Worm (Caenorhabditis elegans) whole organism, L2 larva: ENCODE measurements around the gene F19D8.2.
A peak's percentile ranks its signal among the peaks of the same experiment; 100 is the strongest.

Experiments used
- C34F6.9 ChIP-seq: fragments of 150-350 bp; optimal IDR thresholded peaks from 2 replicates; lab custom pipeline; 2014; ENCODE audit warnings: missing biosample characterization, missing genetic modification characterization
- F13H6.1 ChIP-seq: sonication (generic microtip); optimal IDR thresholded peaks from 2 replicates; lab custom pipeline; 2016; ENCODE audit warnings: missing genetic modification characterization, missing compliant biosample characterization
- Y55F3AM.14 ChIP-seq: fragments of 200-800 bp; sonication (Bioruptor generic); optimal IDR thresholded peaks from 2 replicates; lab custom pipeline; 2018; ENCODE audit warnings: mild to moderate bottlenecking, missing genetic modification characterization, missing compliant biosample characterization
- alr-1 ChIP-seq: fragments of 150-350 bp; optimal IDR thresholded peaks from 2 replicates; lab custom pipeline; 2014; ENCODE audit warnings: missing biosample characterization, missing genetic modification characterization
- aly-2 ChIP-seq: fragments of 150-350 bp; optimal IDR thresholded peaks from 2 replicates; lab custom pipeline; 2014; ENCODE audit warnings: missing biosample characterization, missing genetic modification characterization
- ama-1 ChIP-seq: fragments of 150-350 bp; optimal IDR thresholded peaks from 2 replicates; lab custom pipeline; 2018; ENCODE audit warnings: inconsistent platforms
- blmp-1 ChIP-seq: sonication (generic microtip); optimal IDR thresholded peaks from 2 replicates; lab custom pipeline; 2017; ENCODE audit warnings: missing genetic modification characterization, mild to moderate bottlenecking, missing compliant biosample characterization, antibody characterized with exemption, moderate library complexity; ENCODE audit not compliant: insufficient read depth
- ceh-16 ChIP-seq: fragments of 150-350 bp; optimal IDR thresholded peaks from 2 replicates; lab custom pipeline; 2014; ENCODE audit warnings: missing biosample characterization, missing genetic modification characterization
- crh-2 ChIP-seq: sonication (generic microtip); optimal IDR thresholded peaks from 2 replicates; lab custom pipeline; 2017; ENCODE audit warnings: missing biosample characterization, missing genetic modification characterization
- egl-27 ChIP-seq: sonication (generic microtip); optimal IDR thresholded peaks from 3 replicates; lab custom pipeline; 2017; ENCODE audit warnings: missing biosample characterization, missing genetic modification reagents, missing genetic modification characterization
- elt-1 ChIP-seq: fragments of 150-350 bp; optimal IDR thresholded peaks from 2 replicates; lab custom pipeline; 2014; ENCODE audit warnings: missing biosample characterization, missing genetic modification characterization
- elt-3 ChIP-seq: sonication (generic microtip); optimal IDR thresholded peaks from 2 replicates; lab custom pipeline; 2017; ENCODE audit warnings: missing biosample characterization, missing genetic modification characterization
- fos-1 ChIP-seq: fragments of 150-350 bp; optimal IDR thresholded peaks from 2 replicates; lab custom pipeline; 2014; ENCODE audit warnings: missing biosample characterization, missing genetic modification characterization
- gmeb-1 ChIP-seq: fragments of 150-350 bp; optimal IDR thresholded peaks from 2 replicates; lab custom pipeline; 2014; ENCODE audit warnings: missing biosample characterization, missing genetic modification characterization
- lin-11 ChIP-seq: fragments of 150-350 bp; sonication (generic microtip); optimal IDR thresholded peaks from 2 replicates; lab custom pipeline; 2014; ENCODE audit warnings: missing biosample characterization, missing genetic modification characterization, inconsistent platforms, mixed read lengths
- lin-13 ChIP-seq: fragments of 150-350 bp; optimal IDR thresholded peaks from 2 replicates; lab custom pipeline; 2014; ENCODE audit warnings: missing biosample characterization, missing genetic modification reagents, missing genetic modification characterization
- lin-39 ChIP-seq: fragments of 150-350 bp; optimal IDR thresholded peaks from 2 replicates; lab custom pipeline; 2014; ENCODE audit warnings: missing biosample characterization, missing genetic modification reagents, missing genetic modification characterization
- mab-5 ChIP-seq: fragments of 150-350 bp; optimal IDR thresholded peaks from 2 replicates; lab custom pipeline; 2014; ENCODE audit warnings: missing biosample characterization, missing genetic modification characterization
- mbf-1 ChIP-seq: sonication (generic microtip); optimal IDR thresholded peaks from 2 replicates; lab custom pipeline; 2017; ENCODE audit warnings: missing biosample characterization, missing genetic modification characterization
- nhr-10 ChIP-seq: sonication (generic microtip); optimal IDR thresholded peaks from 2 replicates; lab custom pipeline; 2017; ENCODE audit warnings: missing biosample characterization, missing genetic modification characterization
- nhr-129 ChIP-seq: fragments of 150-350 bp; optimal IDR thresholded peaks from 2 replicates; lab custom pipeline; 2014; ENCODE audit warnings: missing biosample characterization, missing genetic modification characterization
- nhr-21 ChIP-seq: fragments of 150-350 bp; optimal IDR thresholded peaks from 2 replicates; lab custom pipeline; 2014; ENCODE audit warnings: missing biosample characterization, missing genetic modification characterization
- nhr-23 ChIP-seq: fragments of 150-350 bp; optimal IDR thresholded peaks from 2 replicates; lab custom pipeline; 2014; ENCODE audit warnings: missing biosample characterization, missing genetic modification reagents, missing genetic modification characterization
- nhr-6 ChIP-seq: fragments of 150-350 bp; optimal IDR thresholded peaks from 2 replicates; lab custom pipeline; 2014; ENCODE audit warnings: missing biosample characterization, missing genetic modification characterization
- peb-1 ChIP-seq: fragments of 150-350 bp; optimal IDR thresholded peaks from 2 replicates; lab custom pipeline; 2014; ENCODE audit warnings: missing biosample characterization, missing genetic modification characterization
- sem-4 ChIP-seq: fragments of 150-350 bp; optimal IDR thresholded peaks from 2 replicates; lab custom pipeline; 2014; ENCODE audit warnings: missing biosample characterization, missing genetic modification reagents, missing genetic modification characterization
- skn-1 ChIP-seq: sonication (generic microtip); optimal IDR thresholded peaks from 2 replicates; lab custom pipeline; 2017; ENCODE audit warnings: missing biosample characterization, missing genetic modification characterization
- sma-9 ChIP-seq, 2 experiments: fragments of 150-350 bp in 1 of 2; sonication (generic microtip) in 1 of 2; optimal IDR thresholded peaks; 2 replicates each; lab custom pipeline; 2014 to 2016; ENCODE audit warnings: missing genetic modification characterization in 2 of 2, mild to moderate bottlenecking in 1 of 2, missing biosample characterization in 1 of 2, missing compliant biosample characterization in 1 of 2, missing genetic modification reagents in 1 of 2, moderate library complexity in 1 of 2
- snpc-4 ChIP-seq: fragments of 150-350 bp; optimal IDR thresholded peaks from 2 replicates; lab custom pipeline; 2014; ENCODE audit warnings: missing biosample characterization, missing genetic modification characterization
- unc-39 ChIP-seq: fragments of 150-350 bp; optimal IDR thresholded peaks from 2 replicates; lab custom pipeline; 2014; ENCODE audit warnings: missing biosample characterization, missing genetic modification characterization
- unc-55 ChIP-seq: fragments of 150-350 bp; sonication (generic microtip); optimal IDR thresholded peaks from 3 replicates; lab custom pipeline; 2014; ENCODE audit warnings: missing biosample characterization, missing genetic modification reagents, missing genetic modification characterization
- zag-1 ChIP-seq: fragments of 150-350 bp; optimal IDR thresholded peaks from 2 replicates; lab custom pipeline; 2014; ENCODE audit warnings: missing biosample characterization, missing genetic modification characterization
- ztf-1 ChIP-seq: fragments of 200-800 bp; sonication (Bioruptor generic); conservative IDR thresholded peaks from 2 replicates; pipeline ENCODE4 v1.3.6; 2022; ENCODE audit warnings: missing genetic modification characterization, missing compliant biosample characterization
- ztf-4 ChIP-seq: fragments of 150-350 bp; optimal IDR thresholded peaks from 2 replicates; lab custom pipeline; 2014; ENCODE audit warnings: missing biosample characterization, missing genetic modification characterization

Gene F19D8.2

DNA sequence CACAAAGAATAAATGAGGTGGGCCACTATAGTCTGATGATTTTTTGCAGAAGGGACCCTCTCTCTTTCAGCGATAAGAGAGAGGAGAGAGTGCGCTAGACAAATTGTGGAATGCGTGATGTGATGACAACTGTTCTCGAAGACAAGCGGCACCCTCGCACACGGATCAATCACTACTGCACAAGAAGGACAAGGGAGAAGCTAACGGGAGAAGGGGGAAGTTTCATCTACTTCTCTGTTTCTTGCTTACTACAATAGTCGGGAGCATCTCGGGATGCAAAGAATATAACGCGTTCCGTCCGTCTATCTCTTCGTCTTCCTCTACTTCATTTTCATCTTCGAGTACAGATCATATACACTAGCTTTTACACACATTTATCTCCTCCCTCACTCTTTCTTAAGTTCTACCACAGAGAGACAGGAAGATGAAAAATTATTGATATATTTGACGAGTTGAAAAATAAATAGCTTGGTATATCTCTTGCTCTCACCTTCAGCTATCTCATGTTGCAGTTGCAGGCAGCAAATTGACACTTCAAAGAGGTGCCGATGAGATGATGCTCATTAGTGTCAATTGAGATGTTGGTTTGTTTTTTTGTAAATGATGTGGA, 39.2 kb downstream of the F19D8.2 start:
- TF ChIP-seq nhr-21 (tag; lab: Kevin White, UChicago) (no peak), skn-1 (tag; lab: Kevin White, UChicago) (no peak), Y55F3AM.14 (GFP tag; lab: Kevin White, UChicago) (no peak), mab-5 (tag; lab: Kevin White, UChicago) (peak; percentile 1), blmp-1 (tag; lab: Kevin White, UChicago) (no peak), sem-4 (tag; lab: Kevin White, UChicago) (peak; percentile 9), alr-1 (tag; lab: Kevin White, UChicago) (no peak), mbf-1 (tag; lab: Kevin White, UChicago) (no peak), ztf-1 (no peak), C34F6.9 (tag; lab: Kevin White, UChicago) (peak; percentile 6), lin-39 (tag; lab: Kevin White, UChicago) (no peak), nhr-129 (tag; lab: Kevin White, UChicago) (peak; percentile 40), F13H6.1 (tag; lab: Kevin White, UChicago) (peak; percentile 80), snpc-4 (tag; lab: Kevin White, UChicago) (no peak), fos-1 (tag; lab: Kevin White, UChicago) (no peak), nhr-10 (tag; lab: Kevin White, UChicago) (no peak), unc-55 (GFP tag; lab: Kevin White, UChicago) (no peak), zag-1 (no peak), gmeb-1 (tag; lab: Kevin White, UChicago) (no peak), sma-9 (GFP tag; optimal IDR thresholded peaks at IDR 0.05; lab: Kevin White, UChicago) (peak; percentile 63), sma-9 (tag; optimal IDR thresholded peaks at IDR 0.05; lab: Kevin White, UChicago) (no peak), elt-3 (tag; lab: Kevin White, UChicago) (no peak)

DNA sequence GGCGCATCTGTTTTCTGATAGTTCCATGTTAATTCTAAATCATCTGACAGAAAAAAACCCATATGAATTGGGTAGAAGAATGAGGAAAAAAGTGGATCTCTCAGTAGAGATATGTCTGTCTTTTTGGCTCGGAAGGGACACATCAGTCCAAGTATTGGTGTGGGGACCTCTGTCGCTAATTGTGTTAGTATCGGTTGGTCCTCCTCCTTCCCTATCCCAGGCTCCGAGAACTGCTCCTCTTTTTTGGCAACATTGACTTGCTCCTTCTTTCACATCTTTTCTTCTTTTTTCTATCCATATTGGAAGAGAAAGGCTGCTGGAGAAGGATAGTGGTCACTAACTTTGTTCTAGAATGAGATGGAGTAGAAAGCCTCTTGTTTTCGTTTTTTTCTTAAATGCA, 41.7 kb downstream of the F19D8.2 start:
- TF ChIP-seq mab-5 (tag; lab: Kevin White, UChicago) (no peak), lin-13 (GFP tag; lab: Kevin White, UChicago) (no peak), lin-11 (tag; lab: Kevin White, UChicago) (no peak), aly-2 (tag; lab: Kevin White, UChicago) (no peak), mbf-1 (tag; lab: Kevin White, UChicago) (no peak), ceh-16 (tag; lab: Kevin White, UChicago) (no peak), snpc-4 (tag; lab: Kevin White, UChicago) (no peak), peb-1 (tag; lab: Kevin White, UChicago) (no peak), lin-39 (tag; lab: Kevin White, UChicago) (no peak), nhr-6 (tag; lab: Kevin White, UChicago) (no peak), fos-1 (tag; lab: Kevin White, UChicago) (no peak), elt-1 (tag; lab: Kevin White, UChicago) (no peak), egl-27 (tag; lab: Kevin White, UChicago) (no peak), sem-4 (tag; lab: Kevin White, UChicago) (no peak), unc-39 (no peak)

DNA sequence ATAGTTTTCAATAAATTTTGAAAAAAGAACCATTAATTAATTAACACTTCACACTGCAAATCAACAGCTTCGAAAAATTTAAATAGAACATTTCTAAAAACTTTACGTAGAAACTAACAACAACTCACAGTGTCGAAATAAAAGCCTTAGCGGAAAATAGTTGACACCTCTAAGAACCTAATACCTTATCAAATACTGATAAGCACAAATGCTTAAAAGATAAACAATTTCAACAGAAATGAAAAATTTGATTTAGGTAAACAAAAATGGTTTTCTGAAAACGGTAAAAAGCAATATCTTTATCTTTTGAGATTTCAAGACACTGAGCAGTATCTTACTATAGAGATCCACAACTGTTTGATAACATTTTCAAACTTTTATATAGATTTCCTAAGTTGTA, 42.6 kb downstream of the F19D8.2 start:
- TF ChIP-seq fos-1 (tag; lab: Kevin White, UChicago) (peak; percentile 6), ama-1 (lab: Kevin White, UChicago) (no peak)

DNA sequence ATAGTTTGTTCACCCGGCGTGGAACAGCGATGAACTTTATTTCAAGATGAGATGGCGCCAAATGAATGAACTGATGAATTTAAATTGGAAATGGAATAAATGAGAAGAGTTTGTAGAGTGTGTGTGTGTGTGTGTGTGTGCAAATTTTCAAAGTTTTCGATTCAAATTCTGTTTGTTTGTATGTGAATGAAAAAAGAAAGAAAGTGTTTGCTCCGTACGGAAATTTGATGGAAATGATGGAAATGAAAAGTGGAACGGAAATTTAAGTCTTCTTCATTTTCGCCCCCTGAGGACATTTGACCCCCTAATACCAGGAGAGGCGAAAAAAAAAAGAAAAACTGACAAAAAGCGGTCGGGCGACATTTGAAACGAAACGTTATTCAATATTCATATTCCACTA, 43.9 kb downstream of the F19D8.2 start:
- TF ChIP-seq ztf-4: no peak
- no peak for TF ChIP-seq skn-1 (tag; lab: Kevin White, UChicago)
- TF ChIP-seq sma-9 (GFP tag; optimal IDR thresholded peaks at IDR 0.05; lab: Kevin White, UChicago): no peak
- no peak for TF ChIP-seq sma-9 (tag; optimal IDR thresholded peaks at IDR 0.05; lab: Kevin White, UChicago)
- TF ChIP-seq mab-5 (tag; lab: Kevin White, UChicago): no peak
- TF ChIP-seq crh-2: no peak
- TF ChIP-seq nhr-23: no peak
- no peak for TF ChIP-seq snpc-4 (tag; lab: Kevin White, UChicago)
- no peak for TF ChIP-seq ztf-1
